Fruit fly (Drosophila melanogaster): ENCODE measurements around the gene mid.

Gene mid

dm6 chr2L:5466247-5466646 is 4.8 kb downstream of the mid start:
- TF ChIP-seq Pif1B (GFP tag; optimal IDR thresholded peaks at IDR 0.05) (no peak), D1 (tag; optimal IDR thresholded peaks at IDR 0.05) (no peak), CG15710 (tag; optimal IDR thresholded peaks at IDR 0.05) (no peak), CG17806 (tag; optimal IDR thresholded peaks at IDR 0.05) (no peak), fd96Ca (GFP tag; IDR thresholded peaks at IDR 0.05) (no peak), CG9948 (tag; optimal IDR thresholded peaks at IDR 0.05) (no peak)

dm6 chr2L:5467857-5468256 is 6.4 kb downstream of the mid start:
- TF ChIP-seq CG14655 (GFP tag; optimal IDR thresholded peaks at IDR 0.05) (no peak), CG10348 (GFP tag; IDR thresholded peaks at IDR 0.05) (no peak), CG4496 (GFP tag; IDR thresholded peaks at IDR 0.05) (no peak), CG8159 (tag; optimal IDR thresholded peaks at IDR 0.05) (no peak), CG34367 (tag; optimal IDR thresholded peaks at IDR 0.05) (no peak), CG17806 (tag; optimal IDR thresholded peaks at IDR 0.05) (no peak), rn (GFP tag; IDR thresholded peaks at IDR 0.05) (no peak)

dm6 chr2L:5469396-5469795 is 8.0 kb downstream of the mid start:
- TF ChIP-seq EcR (GFP tag; optimal IDR thresholded peaks at IDR 0.05) (no peak), CG15710 (tag; optimal IDR thresholded peaks at IDR 0.05) (no peak), Snoo (tag; optimal IDR thresholded peaks at IDR 0.05) (no peak), D1 (tag; optimal IDR thresholded peaks at IDR 0.05) (no peak), rn (GFP tag; IDR thresholded peaks at IDR 0.05) (no peak), gl (tag; optimal IDR thresholded peaks at IDR 0.05) (no peak), CG34367 (tag; optimal IDR thresholded peaks at IDR 0.05) (no peak), CG13204 (GFP tag; optimal IDR thresholded peaks at IDR 0.05) (no peak), fd96Ca (GFP tag; IDR thresholded peaks at IDR 0.05) (no peak), CG9948 (tag; optimal IDR thresholded peaks at IDR 0.05) (no peak), CG4496 (GFP tag; IDR thresholded peaks at IDR 0.05) (no peak), CG8159 (tag; optimal IDR thresholded peaks at IDR 0.05) (no peak), Pif1A (GFP tag; optimal IDR thresholded peaks at IDR 0.05) (no peak), CG17806 (tag; optimal IDR thresholded peaks at IDR 0.05) (no peak), CG12605 (GFP tag; IDR thresholded peaks at IDR 0.05) (no peak), Ets98B (GFP tag; IDR thresholded peaks at IDR 0.05) (no peak), CG14655 (GFP tag; optimal IDR thresholded peaks at IDR 0.05) (no peak), Pif1B (GFP tag; optimal IDR thresholded peaks at IDR 0.05) (no peak), CG8301 (tag; optimal IDR thresholded peaks at IDR 0.05) (no peak), CG10348 (GFP tag; IDR thresholded peaks at IDR 0.05) (no peak)

dm6 chr2L:5473880-5474446 is 12.5 kb downstream of the mid start:
- no peak for TF ChIP-seq CG10348 (GFP tag; IDR thresholded peaks at IDR 0.05)
- no peak for TF ChIP-seq CG34367 (tag; optimal IDR thresholded peaks at IDR 0.05)
- TF ChIP-seq fd96Ca (GFP tag; IDR thresholded peaks at IDR 0.05), result no peak
- TF ChIP-seq CG32121 (GFP tag; IDR thresholded peaks at IDR 0.05), result no peak
- no peak for TF ChIP-seq Pif1A (GFP tag; optimal IDR thresholded peaks at IDR 0.05)
- no peak for TF ChIP-seq CG12605 (GFP tag; IDR thresholded peaks at IDR 0.05)
- TF ChIP-seq rn (GFP tag; IDR thresholded peaks at IDR 0.05), result no peak
- no peak for TF ChIP-seq Ets98B (GFP tag; IDR thresholded peaks at IDR 0.05)
- TF ChIP-seq CG13204 (GFP tag; optimal IDR thresholded peaks at IDR 0.05), result no peak
- no peak for TF ChIP-seq CG15710 (tag; optimal IDR thresholded peaks at IDR 0.05)
- TF ChIP-seq Snoo (tag; optimal IDR thresholded peaks at IDR 0.05), result no peak
- no peak for TF ChIP-seq D1 (tag; optimal IDR thresholded peaks at IDR 0.05)
- no peak for TF ChIP-seq CG17806 (tag; optimal IDR thresholded peaks at IDR 0.05)
- no peak for TF ChIP-seq CG8159 (tag; optimal IDR thresholded peaks at IDR 0.05)
- no peak for TF ChIP-seq EcR (GFP tag; optimal IDR thresholded peaks at IDR 0.05)
- no peak for TF ChIP-seq CG8301 (tag; optimal IDR thresholded peaks at IDR 0.05)
- TF ChIP-seq CG14655 (GFP tag; optimal IDR thresholded peaks at IDR 0.05), result no peak
- no peak for TF ChIP-seq CG4496 (GFP tag; IDR thresholded peaks at IDR 0.05)
- TF ChIP-seq gl (tag; optimal IDR thresholded peaks at IDR 0.05), result no peak
- TF ChIP-seq CG9948 (tag; optimal IDR thresholded peaks at IDR 0.05), result no peak

- TF ChIP-seq Pif1B (GFP tag; optimal IDR thresholded peaks at IDR 0.05) (no peak), CG9948 (tag; optimal IDR thresholded peaks at IDR 0.05) (peak; percentile 25), CG13204 (GFP tag; optimal IDR thresholded peaks at IDR 0.05) (no peak), CG8159 (tag; optimal IDR thresholded peaks at IDR 0.05) (peak; percentile 1), fd96Ca (GFP tag; IDR thresholded peaks at IDR 0.05) (peak; percentile 85), CG15710 (tag; optimal IDR thresholded peaks at IDR 0.05) (no peak), Pif1A (GFP tag; optimal IDR thresholded peaks at IDR 0.05) (peak; percentile 60), CG34367 (tag; optimal IDR thresholded peaks at IDR 0.05) (no peak), Snoo (tag; optimal IDR thresholded peaks at IDR 0.05) (no peak), CG10348 (GFP tag; IDR thresholded peaks at IDR 0.05) (no peak), CG8301 (tag; optimal IDR thresholded peaks at IDR 0.05) (peak; percentile 53), D1 (tag; optimal IDR thresholded peaks at IDR 0.05) (no peak), rn (GFP tag; IDR thresholded peaks at IDR 0.05) (peak; percentile 65; the same call in 1 of the 2 replicates), CG17806 (tag; optimal IDR thresholded peaks at IDR 0.05) (no peak), EcR (GFP tag; optimal IDR thresholded peaks at IDR 0.05) (no peak), CG4496 (GFP tag; IDR thresholded peaks at IDR 0.05) (peak; percentile 85), CG12605 (GFP tag; IDR thresholded peaks at IDR 0.05) (peak; percentile 36; the same call in 1 of the 2 replicates), CG14655 (GFP tag; optimal IDR thresholded peaks at IDR 0.05) (peak; percentile 74), CG32121 (GFP tag; IDR thresholded peaks at IDR 0.05) (peak; percentile 61; the same call in 1 of the 2 replicates), Ets98B (GFP tag; IDR thresholded peaks at IDR 0.05) (peak; percentile 68), gl (tag; optimal IDR thresholded peaks at IDR 0.05) (no peak)
Observed at dm6 chr2L:5476699-5477098, 15.3 kb downstream of the mid start.

dm6 chr2L:5478273-5478672 is 16.8 kb downstream of the mid start:
- TF ChIP-seq gl (tag; optimal IDR thresholded peaks at IDR 0.05) (no peak), CG8159 (tag; optimal IDR thresholded peaks at IDR 0.05) (peak; percentile 79), Pif1B (GFP tag; optimal IDR thresholded peaks at IDR 0.05) (no peak), CG10348 (GFP tag; IDR thresholded peaks at IDR 0.05) (no peak), CG8301 (tag; optimal IDR thresholded peaks at IDR 0.05) (no peak), CG4496 (GFP tag; IDR thresholded peaks at IDR 0.05) (no peak), CG13204 (GFP tag; optimal IDR thresholded peaks at IDR 0.05) (no peak), Ets98B (GFP tag; IDR thresholded peaks at IDR 0.05) (no peak), EcR (GFP tag; optimal IDR thresholded peaks at IDR 0.05) (no peak), CG14655 (GFP tag; optimal IDR thresholded peaks at IDR 0.05) (no peak), CG34367 (tag; optimal IDR thresholded peaks at IDR 0.05) (peak; percentile 45), Pif1A (GFP tag; optimal IDR thresholded peaks at IDR 0.05) (no peak), rn (GFP tag; IDR thresholded peaks at IDR 0.05) (no peak), fd96Ca (GFP tag; IDR thresholded peaks at IDR 0.05) (no peak), CG15710 (tag; optimal IDR thresholded peaks at IDR 0.05) (peak; percentile 64), Snoo (tag; optimal IDR thresholded peaks at IDR 0.05) (no peak), CG9948 (tag; optimal IDR thresholded peaks at IDR 0.05) (peak; percentile 20), D1 (tag; optimal IDR thresholded peaks at IDR 0.05) (no peak), CG12605 (GFP tag; IDR thresholded peaks at IDR 0.05) (no peak), CG32121 (GFP tag; IDR thresholded peaks at IDR 0.05) (no peak), CG17806 (tag; optimal IDR thresholded peaks at IDR 0.05) (peak; percentile 24)

Measured in whole organism, pupa.